Worm (Caenorhabditis elegans): Measurements from ENCODE around the gene F28G4.4.

F28G4.4 gene

ce11 chrV:16233624-16234023 lies 52.1 kb downstream of the F28G4.4 start, which contains the start of gene clec-233:
clec-233 (plus strand) TSS chrV:16233924.
- no peak for TF ChIP-seq nhr-47 (tag; optimal IDR thresholded peaks at IDR 0.05)
- no peak for TF ChIP-seq efl-1 (optimal IDR thresholded peaks at IDR 0.05)
- TF ChIP-seq efl-1 (GFP tag; optimal IDR thresholded peaks at IDR 0.05 in 1 of 2) = no peak
- TF ChIP-seq mdl-1 (tag; optimal IDR thresholded peaks at IDR 0.05) = no peak
- TF ChIP-seq unc-98 (GFP tag; IDR thresholded peaks at IDR 0.05) = no peak
- no peak for TF ChIP-seq egl-13 (tag; optimal IDR thresholded peaks at IDR 0.05)

Data from whole organism, L1 larva.